Worm (Caenorhabditis elegans) whole organism, midembryonic: ENCODE measurements around the gene ger-1.

Experiments used
- flt-1 ChIP-seq: fragments of 200-800 bp; sonication (Bioruptor generic); IDR thresholded peaks from 2 replicates; pipeline ENCODE4 v1.3.6; 2022; ENCODE audit warnings: missing genetic modification characterization, missing compliant biosample characterization
- med-1 ChIP-seq: sonication (generic microtip); optimal IDR thresholded peaks from 2 replicates; lab custom pipeline; 2017; ENCODE audit warnings: missing genetic modification characterization, mild to moderate bottlenecking, missing compliant biosample characterization, antibody characterized with exemption, missing genetic modification reagents; ENCODE audit not compliant: insufficient read depth
- tab-1 ChIP-seq: fragments of 200-800 bp; sonication (Bioruptor generic); IDR thresholded peaks from 2 replicates; pipeline ENCODE4 v1.3.6; 2022; ENCODE audit warnings: missing genetic modification characterization, missing compliant biosample characterization
- ztf-29 ChIP-seq: fragments of 200-800 bp; sonication (Bioruptor generic); IDR thresholded peaks from 2 replicates; pipeline ENCODE4 v1.3.6; 2022; ENCODE audit warnings: missing genetic modification reagents, missing genetic modification characterization, missing compliant biosample characterization

ce11 chrIII:7114952-7115488 lies 47.7 kb upstream of the ger-1 start, which contains the start of gene nhr-10:
- TF ChIP-seq med-1 (GFP tag; lab: Kevin White, UChicago) (no peak), tab-1 (no peak), ztf-29 (no peak), flt-1 (no peak)
